Worm (Caenorhabditis elegans) whole organism, midembryonic: Measurements from ENCODE around the gene gsp-1.

Experiments used
- cog-1 ChIP-seq: sonication (generic microtip); optimal IDR thresholded peaks from 2 replicates; lab custom pipeline; 2016; ENCODE audit warnings: missing genetic modification characterization, missing compliant biosample characterization
- tab-1 ChIP-seq: fragments of 200-800 bp; sonication (Bioruptor generic); IDR thresholded peaks from 2 replicates; pipeline ENCODE4 v1.3.6; 2022; ENCODE audit warnings: missing genetic modification characterization, missing compliant biosample characterization

DNA sequence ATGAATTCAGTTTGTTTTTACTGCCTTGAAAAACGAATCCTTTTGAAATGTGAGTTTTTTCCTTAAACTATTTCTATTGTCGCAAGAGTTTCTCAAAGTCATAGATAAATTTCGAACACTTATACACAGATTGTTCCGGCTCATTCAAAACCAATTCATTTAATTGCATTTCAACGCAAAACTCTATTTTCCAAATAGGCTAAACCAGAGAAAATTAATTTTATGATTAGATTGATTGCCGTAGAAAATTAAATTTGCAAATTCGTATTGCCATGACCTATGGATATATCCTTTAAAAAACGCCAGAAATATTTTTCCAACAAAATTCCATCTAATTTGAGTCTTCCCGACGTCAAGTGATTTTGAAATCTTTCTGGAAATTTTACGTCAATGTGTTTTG is 6.2 kb upstream of the gsp-1 start:
- TF ChIP-seq cog-1 = no peak
- no peak for TF ChIP-seq tab-1
